Fruit fly (Drosophila melanogaster) whole organism, embryonic: ENCODE results near the gene ATPsyngamma.
A peak's percentile ranks its signal among the peaks of the same experiment; 100 is the strongest.

ENCODE experiments used
- CG10431 ChIP-seq: fragments of 200-800 bp; sonication (Bioruptor generic); optimal IDR thresholded peaks from 3 replicates; lab custom pipeline; 2018; ENCODE audit warnings: missing biosample characterization, mild to moderate bottlenecking, missing genetic modification characterization
- CG10654 ChIP-seq: fragments of 200-800 bp; sonication (Bioruptor generic); optimal IDR thresholded peaks from 2 replicates; lab custom pipeline; 2016; ENCODE audit warnings: missing biosample characterization, missing genetic modification characterization
- CG12236 ChIP-seq: fragments of 200-800 bp; sonication (Bioruptor generic); optimal IDR thresholded peaks from 2 replicates; lab custom pipeline; 2016; ENCODE audit warnings: missing biosample characterization, missing genetic modification characterization
- CG13296 ChIP-seq: fragments of 200-800 bp; sonication (Bioruptor generic); optimal IDR thresholded peaks from 3 replicates; lab custom pipeline; 2018; ENCODE audit warnings: missing biosample characterization, mild to moderate bottlenecking, missing genetic modification characterization
- CG13424 ChIP-seq: fragments of 200-800 bp; sonication (Bioruptor generic); optimal IDR thresholded peaks from 2 replicates; lab custom pipeline; 2019; ENCODE audit warnings: missing biosample characterization, mild to moderate bottlenecking, missing genetic modification characterization, moderate library complexity
- CG16815 ChIP-seq: fragments of 200-800 bp; sonication (Bioruptor generic); optimal IDR thresholded peaks from 3 replicates; lab custom pipeline; 2017; ENCODE audit warnings: missing biosample characterization, mild to moderate bottlenecking, missing genetic modification characterization
- CG2202 ChIP-seq: fragments of 200-800 bp; sonication (Bioruptor generic); optimal IDR thresholded peaks from 2 replicates; lab custom pipeline; 2018; ENCODE audit warnings: missing biosample characterization, mild to moderate bottlenecking, missing genetic modification characterization
- CG2712 ChIP-seq: fragments of 200-800 bp; optimal IDR thresholded peaks from 3 replicates; lab custom pipeline; 2019; ENCODE audit warnings: missing biosample characterization, mild to moderate bottlenecking, missing genetic modification characterization, moderate library complexity
- CG30431 ChIP-seq: fragments of 200-800 bp; sonication (Bioruptor generic); optimal IDR thresholded peaks from 2 replicates; lab custom pipeline; 2017; ENCODE audit warnings: missing biosample characterization, missing genetic modification characterization
- CG43689 ChIP-seq: fragments of 200-800 bp; sonication (Bioruptor generic); IDR thresholded peaks from 2 replicates; pipeline ENCODE4 v1.3.6; 2022; ENCODE audit warnings: missing biosample characterization, missing genetic modification characterization
- CG4854 ChIP-seq: fragments of 200-800 bp; sonication (Bioruptor generic); optimal IDR thresholded peaks from 2 replicates; lab custom pipeline; 2016; ENCODE audit warnings: missing biosample characterization, missing genetic modification characterization, inconsistent platforms
- CG5245 ChIP-seq: fragments of 200-800 bp; sonication (Bioruptor generic); optimal IDR thresholded peaks from 3 replicates; lab custom pipeline; 2016; ENCODE audit warnings: missing biosample characterization, missing genetic modification characterization
- CG7271 ChIP-seq: fragments of 200-800 bp; sonication (Bioruptor generic); optimal IDR thresholded peaks from 2 replicates; lab custom pipeline; 2018; ENCODE audit warnings: missing biosample characterization, mild to moderate bottlenecking, missing genetic modification characterization, moderate library complexity
- CG7786 ChIP-seq: fragments of 200-800 bp; sonication (Bioruptor generic); optimal IDR thresholded peaks from 2 replicates; lab custom pipeline; 2016; ENCODE audit warnings: missing biosample characterization, missing genetic modification characterization
- CG8388 ChIP-seq: fragments of 200-800 bp; sonication (Bioruptor generic); optimal IDR thresholded peaks from 2 replicates; lab custom pipeline; 2019; ENCODE audit warnings: missing biosample characterization, mild to moderate bottlenecking, missing genetic modification characterization, moderate library complexity
- CG8924 ChIP-seq: fragments of 200-800 bp; optimal IDR thresholded peaks from 3 replicates; lab custom pipeline; 2019; ENCODE audit warnings: missing biosample characterization, mild to moderate bottlenecking, missing genetic modification characterization, moderate library complexity
- CG9817 ChIP-seq: fragments of 200-800 bp; sonication (Bioruptor generic); optimal IDR thresholded peaks from 2 replicates; lab custom pipeline; 2018; ENCODE audit warnings: missing biosample characterization, mild to moderate bottlenecking, missing genetic modification characterization, moderate library complexity
- Deaf1 ChIP-seq: fragments of 200-800 bp; optimal IDR thresholded peaks from 3 replicates; lab custom pipeline; 2019; ENCODE audit warnings: missing biosample characterization, mild to moderate bottlenecking, missing genetic modification characterization, moderate library complexity
- Drgx ChIP-seq: fragments of 200-800 bp; sonication (Bioruptor generic); IDR thresholded peaks from 2 replicates; pipeline ENCODE4 v1.3.6; 2022; ENCODE audit warnings: missing biosample characterization, missing genetic modification characterization
- Gug ChIP-seq: fragments of 200-800 bp; sonication (Bioruptor generic); IDR thresholded peaks from 4 replicates; pipeline ENCODE4 v1.3.6; 2022; ENCODE audit warnings: missing biosample characterization, missing genetic modification characterization
- Hr78 ChIP-seq, 2 experiments: fragments of 200-800 bp in 1 of 2; fragments of >200 bp in 1 of 2; sonication (Bioruptor generic) in 1 of 2; optimal IDR thresholded peaks; 2 replicates each; lab custom pipeline; 2017 to 2019; ENCODE audit warnings: missing biosample characterization in 2 of 2, missing genetic modification characterization in 2 of 2, mild to moderate bottlenecking in 1 of 2, moderate library complexity in 1 of 2
- Lpt ChIP-seq: fragments of >200 bp; optimal IDR thresholded peaks from 2 replicates; lab custom pipeline; 2018; ENCODE audit warnings: missing biosample characterization, missing genetic modification characterization
- Med ChIP-seq: fragments of 200-800 bp; sonication (Bioruptor generic); peaks from one replicate; lab custom pipeline; 2016; ENCODE audit warnings: missing biosample characterization, missing genetic modification characterization, mild to moderate bottlenecking, inconsistent platforms, moderate library complexity
- NFAT ChIP-seq: fragments of 200-800 bp; sonication (Bioruptor generic); IDR thresholded peaks from 2 replicates; pipeline ENCODE4 v1.3.6; 2022; ENCODE audit warnings: missing biosample characterization, missing genetic modification characterization
- NK7.1 ChIP-seq: fragments of 200-800 bp; sonication (Bioruptor generic); optimal IDR thresholded peaks from 3 replicates; lab custom pipeline; 2016; ENCODE audit warnings: missing biosample characterization, missing genetic modification characterization
- Nf-YA ChIP-seq: fragments of 200-800 bp; sonication (Bioruptor generic); IDR thresholded peaks from 2 replicates; pipeline ENCODE4 v1.3.6; 2022; ENCODE audit warnings: missing biosample characterization, missing genetic modification characterization
- Optix ChIP-seq: fragments of 200-800 bp; sonication (Bioruptor generic); IDR thresholded peaks from 3 replicates; pipeline ENCODE4 v1.3.6; 2022; ENCODE audit warnings: missing biosample characterization, missing genetic modification characterization
- YL-1 ChIP-seq: fragments of 200-800 bp; sonication (Bioruptor generic); optimal IDR thresholded peaks from 3 replicates; lab custom pipeline; 2017; ENCODE audit warnings: missing biosample characterization, mild to moderate bottlenecking, missing genetic modification characterization
- ab ChIP-seq: fragments of 200-800 bp; sonication (Bioruptor generic); optimal IDR thresholded peaks from 2 replicates; lab custom pipeline; 2016; ENCODE audit warnings: missing biosample characterization, missing genetic modification characterization
- ara ChIP-seq: fragments of 200-800 bp; sonication (Bioruptor generic); IDR thresholded peaks from 2 replicates; pipeline ENCODE4 v1.3.6; 2022; ENCODE audit warnings: missing biosample characterization, missing genetic modification characterization
- cato ChIP-seq: fragments of 200-800 bp; sonication (Bioruptor generic); optimal IDR thresholded peaks from 2 replicates; lab custom pipeline; 2016; ENCODE audit warnings: missing biosample characterization, missing genetic modification characterization, borderline replicate concordance
- exex ChIP-seq: fragments of 200-800 bp; sonication (Bioruptor generic); optimal IDR thresholded peaks from 4 replicates; lab custom pipeline; 2018; ENCODE audit warnings: missing biosample characterization, mild to moderate bottlenecking, missing genetic modification characterization, moderate library complexity
- fd102C ChIP-seq: fragments of 200-800 bp; sonication (Bioruptor generic); optimal IDR thresholded peaks from 2 replicates; lab custom pipeline; 2018; ENCODE audit warnings: missing biosample characterization, mild to moderate bottlenecking, missing genetic modification characterization, moderate library complexity
- gfzf ChIP-seq: fragments of 200-800 bp; sonication (Bioruptor generic); optimal IDR thresholded peaks from 2 replicates; lab custom pipeline; 2016; ENCODE audit warnings: missing biosample characterization, mild to moderate bottlenecking, missing genetic modification characterization, moderate library complexity
- grau ChIP-seq: fragments of 200-800 bp; optimal IDR thresholded peaks from 3 replicates; lab custom pipeline; 2019; ENCODE audit warnings: missing biosample characterization, mild to moderate bottlenecking, missing genetic modification characterization, moderate library complexity
- inv ChIP-seq: fragments of 200-800 bp; sonication (Bioruptor generic); IDR thresholded peaks from 2 replicates; pipeline ENCODE4 v1.3.6; 2022; ENCODE audit warnings: missing biosample characterization, missing genetic modification characterization; ENCODE audit not compliant: partially characterized antibody
- jigr1 ChIP-seq: fragments of 200-800 bp; sonication (Bioruptor generic); IDR thresholded peaks from 3 replicates; pipeline ENCODE4 v1.3.6; 2022; ENCODE audit warnings: missing biosample characterization, missing genetic modification characterization
- jing ChIP-seq: fragments of 200-800 bp; sonication (Bioruptor generic); optimal IDR thresholded peaks from 2 replicates; lab custom pipeline; 2018; ENCODE audit warnings: missing biosample characterization, mild to moderate bottlenecking, missing genetic modification characterization
- jumu ChIP-seq: fragments of 200-800 bp; sonication (Bioruptor generic); optimal IDR thresholded peaks from 3 replicates; lab custom pipeline; 2016; ENCODE audit warnings: missing biosample characterization, missing genetic modification characterization
- kay ChIP-seq: fragments of 200-800 bp; sonication (Bioruptor generic); optimal IDR thresholded peaks from 2 replicates; lab custom pipeline; 2016; ENCODE audit warnings: missing biosample characterization, missing genetic modification characterization
- maf-S ChIP-seq: fragments of 200-800 bp; sonication (Bioruptor generic); optimal IDR thresholded peaks from 2 replicates; lab custom pipeline; 2016; ENCODE audit warnings: missing biosample characterization, missing genetic modification characterization
- nerfin-1 ChIP-seq: fragments of 200-800 bp; sonication (Bioruptor generic); optimal IDR thresholded peaks from 3 replicates; lab custom pipeline; 2019; ENCODE audit warnings: missing biosample characterization, mild to moderate bottlenecking, missing genetic modification characterization, moderate library complexity
- org-1 ChIP-seq: fragments of 200-800 bp; sonication (Bioruptor generic); optimal IDR thresholded peaks from 2 replicates; lab custom pipeline; 2017; ENCODE audit warnings: missing biosample characterization, missing genetic modification characterization
- pho ChIP-seq: fragments of 200-800 bp; sonication (Bioruptor generic); optimal IDR thresholded peaks from 2 replicates; lab custom pipeline; 2016; ENCODE audit warnings: missing biosample characterization, missing genetic modification characterization
- sim ChIP-seq: fragments of 200-800 bp; sonication (Bioruptor generic); IDR thresholded peaks from 2 replicates; pipeline ENCODE4 v1.3.6; 2022; ENCODE audit warnings: missing biosample characterization, missing genetic modification characterization
- sisA ChIP-seq: fragments of 200-800 bp; sonication (Bioruptor generic); IDR thresholded peaks from 2 replicates; pipeline ENCODE4 v1.3.6; 2022; ENCODE audit warnings: missing biosample characterization, missing genetic modification characterization
- slp2 ChIP-seq: fragments of 200-800 bp; sonication (Bioruptor generic); optimal IDR thresholded peaks from 2 replicates; lab custom pipeline; 2016; ENCODE audit warnings: missing biosample characterization, missing genetic modification characterization
- sna ChIP-seq: fragments of 200-800 bp; sonication (Bioruptor generic); IDR thresholded peaks from 2 replicates; pipeline ENCODE4 v1.3.6; 2022; ENCODE audit warnings: missing biosample characterization, missing genetic modification characterization; ENCODE audit not compliant: partially characterized antibody
- toy ChIP-seq: fragments of 200-800 bp; sonication (Bioruptor generic); IDR thresholded peaks from 2 replicates; pipeline ENCODE4 v1.3.6; 2022; ENCODE audit warnings: missing biosample characterization, missing genetic modification characterization
- unc-4 ChIP-seq: fragments of 200-800 bp; sonication (Bioruptor generic); IDR thresholded peaks from 2 replicates; pipeline ENCODE4 v1.3.6; 2022; ENCODE audit warnings: missing biosample characterization, missing genetic modification characterization; ENCODE audit not compliant: partially characterized antibody
- yki ChIP-seq: fragments of >200 bp; optimal IDR thresholded peaks from 3 replicates; lab custom pipeline; 2018
- zfh2 ChIP-seq: fragments of 200-800 bp; sonication (Bioruptor generic); optimal IDR thresholded peaks from 2 replicates; lab custom pipeline; 2016; ENCODE audit warnings: missing biosample characterization, missing genetic modification characterization

The ATPsyngamma gene

dm6 chr3R:29723048-29723656, 25.8 kb downstream of the ATPsyngamma start, which contains the start of gene Pcd:
Gene Pcd, plus strand, starts transcription at chr3R:29723163.
- TF ChIP-seq Med (GFP tag; lab: Kevin White, UChicago) (peak; percentile 33), yki (lab: Kevin White, UChicago) (no peak), ab (GFP tag; lab: Kevin White, UChicago) (no peak), org-1 (no peak), Nf-YA (GFP tag; lab: Robert Waterston, UW) (no peak), unc-4 (GFP tag; lab: Robert Waterston, UW) (peak; percentile 41; the same call in 1 of the 2 replicates), toy (no peak), zfh2 (GFP tag; lab: Kevin White, UChicago) (no peak), CG7786 (GFP tag; lab: Kevin White, UChicago) (no peak), Gug (GFP tag; lab: Robert Waterston, UW) (no peak), CG7271 (no peak), kay (GFP tag; lab: Kevin White, UChicago) (no peak), gfzf (GFP tag; lab: Kevin White, UChicago) (peak; percentile 38), CG12236 (GFP tag; lab: Kevin White, UChicago) (no peak), CG16815 (GFP tag; lab: Kevin White, UChicago) (no peak), Lpt (GFP tag; lab: Kevin White, UChicago) (no peak), maf-S (GFP tag; lab: Kevin White, UChicago) (no peak), slp2 (GFP tag; lab: Kevin White, UChicago) (no peak), Optix (GFP tag; lab: Robert Waterston, UW) (no peak), CG13296 (GFP tag; lab: Kevin White, UChicago) (no peak), grau (tag; lab: Kevin White, UChicago) (no peak), Drgx (no peak), cato (GFP tag; lab: Kevin White, UChicago) (no peak), NFAT (GFP tag; lab: Robert Waterston, UW) (no peak), CG30431 (GFP tag; lab: Kevin White, UChicago) (no peak), YL-1 (GFP tag; lab: Kevin White, UChicago) (peak; percentile 9), CG13424 (tag; lab: Kevin White, UChicago) (no peak), sim (GFP tag; lab: Robert Waterston, UW) (no peak), sna (peak; percentile 24; the same call in 1 of the 2 replicates), exex (tag; lab: Kevin White, UChicago) (no peak), jumu (no peak), CG2712 (tag; lab: Kevin White, UChicago) (no peak), sisA (GFP tag; lab: Robert Waterston, UW) (no peak), fd102C (no peak), CG9817 (no peak), CG8924 (tag; lab: Kevin White, UChicago) (peak; percentile 70), CG10654 (GFP tag; lab: Kevin White, UChicago) (no peak), jigr1 (no peak), inv (GFP tag; lab: Robert Waterston, UW) (no peak), jing (GFP tag; lab: Kevin White, UChicago) (no peak), CG5245 (GFP tag; lab: Kevin White, UChicago) (no peak), CG43689 (no peak), Hr78 (GFP tag; optimal IDR thresholded peaks at IDR 0.05; lab: Kevin White, UChicago) (no peak), ara (GFP tag; lab: Robert Waterston, UW) (no peak), nerfin-1 (no peak), CG4854 (GFP tag; lab: Kevin White, UChicago) (no peak), NK7.1 (GFP tag; lab: Kevin White, UChicago) (no peak), CG10431 (GFP tag; lab: Kevin White, UChicago) (no peak), pho (no peak), CG2202 (tag; lab: Kevin White, UChicago) (no peak), CG8388 (no peak), Deaf1 (no peak)
